Worm (Caenorhabditis elegans) whole organism, L2 larva: ENCODE measurements around the gene mcu-1.

ENCODE experiments used
- C34F6.9 ChIP-seq: fragments of 150-350 bp; optimal IDR thresholded peaks from 2 replicates; lab custom pipeline; 2014; ENCODE audit warnings: missing biosample characterization, missing genetic modification characterization
- ama-1 ChIP-seq: fragments of 150-350 bp; optimal IDR thresholded peaks from 2 replicates; lab custom pipeline; 2018; ENCODE audit warnings: inconsistent platforms
- elt-3 ChIP-seq: sonication (generic microtip); optimal IDR thresholded peaks from 2 replicates; lab custom pipeline; 2017; ENCODE audit warnings: missing biosample characterization, missing genetic modification characterization
- lin-13 ChIP-seq: fragments of 150-350 bp; optimal IDR thresholded peaks from 2 replicates; lab custom pipeline; 2014; ENCODE audit warnings: missing biosample characterization, missing genetic modification reagents, missing genetic modification characterization
- lin-39 ChIP-seq: fragments of 150-350 bp; optimal IDR thresholded peaks from 2 replicates; lab custom pipeline; 2014; ENCODE audit warnings: missing biosample characterization, missing genetic modification reagents, missing genetic modification characterization
- nhr-237 ChIP-seq: fragments of 150-350 bp; optimal IDR thresholded peaks from 2 replicates; lab custom pipeline; 2014; ENCODE audit warnings: missing biosample characterization, missing genetic modification characterization
- ztf-4 ChIP-seq: fragments of 150-350 bp; optimal IDR thresholded peaks from 2 replicates; lab custom pipeline; 2014; ENCODE audit warnings: missing biosample characterization, missing genetic modification characterization

ce11 chrIV:5927805-5928204 is 11.2 kb downstream of the mcu-1 start:
- TF ChIP-seq ama-1 (lab: Kevin White, UChicago) = no peak
- TF ChIP-seq lin-13 = no peak
- TF ChIP-seq ztf-4 (tag; lab: Kevin White, UChicago) = no peak
- no peak for TF ChIP-seq elt-3 (tag; lab: Kevin White, UChicago)
- no peak for TF ChIP-seq C34F6.9 (tag; lab: Kevin White, UChicago)
- no peak for TF ChIP-seq lin-39 (tag; lab: Kevin White, UChicago)
- TF ChIP-seq nhr-237 (tag; lab: Kevin White, UChicago) = no peak
